Fruit fly (Drosophila melanogaster) whole organism, embryonic: ENCODE results near the gene CG12299.

Experiments
- Abd-B ChIP-seq: fragments of 200-800 bp; sonication (Bioruptor generic); optimal IDR thresholded peaks from 2 replicates; lab custom pipeline; 2018; ENCODE audit warnings: missing biosample characterization, mild to moderate bottlenecking, missing genetic modification characterization, moderate library complexity
- Antp ChIP-seq: fragments of 200-800 bp; sonication (Bioruptor generic); optimal IDR thresholded peaks from 3 replicates; lab custom pipeline; 2016; ENCODE audit warnings: missing biosample characterization, missing genetic modification characterization
- Atf-2 ChIP-seq: fragments of 200-800 bp; sonication (Bioruptor generic); optimal IDR thresholded peaks from 2 replicates; lab custom pipeline; 2016; ENCODE audit warnings: missing biosample characterization, missing genetic modification characterization
- CG1024 ChIP-seq: fragments of 200-800 bp; sonication (Bioruptor generic); IDR thresholded peaks from 2 replicates; pipeline ENCODE4 v1.3.6; 2022; ENCODE audit warnings: missing biosample characterization, missing genetic modification characterization
- CG10543 ChIP-seq: fragments of 200-800 bp; sonication (Bioruptor generic); optimal IDR thresholded peaks from 3 replicates; lab custom pipeline; 2017; ENCODE audit warnings: missing biosample characterization, mild to moderate bottlenecking, missing genetic modification characterization, moderate library complexity
- CG10565 ChIP-seq: fragments of 200-800 bp; sonication (Bioruptor generic); optimal IDR thresholded peaks from 3 replicates; lab custom pipeline; 2016; ENCODE audit warnings: missing biosample characterization, mild to moderate bottlenecking, missing genetic modification characterization
- CG11398 ChIP-seq: fragments of 200-800 bp; sonication (Bioruptor generic); optimal IDR thresholded peaks from 2 replicates; lab custom pipeline; 2016; ENCODE audit warnings: missing biosample characterization, missing genetic modification characterization
- CG11456 ChIP-seq: fragments of 200-800 bp; sonication (Bioruptor generic); IDR thresholded peaks from 3 replicates; pipeline ENCODE4 v1.3.6; 2022; ENCODE audit warnings: missing biosample characterization, missing genetic modification characterization
- CG12104 ChIP-seq: fragments of 200-800 bp; sonication (Bioruptor generic); optimal IDR thresholded peaks from 3 replicates; lab custom pipeline; 2016; ENCODE audit warnings: missing biosample characterization, missing genetic modification characterization
- CG14050 ChIP-seq: fragments of 200-800 bp; sonication (Bioruptor generic); IDR thresholded peaks from 3 replicates; pipeline ENCODE4 v1.3.6; 2022; ENCODE audit warnings: missing biosample characterization, missing genetic modification characterization
- CG16779 ChIP-seq: fragments of 200-800 bp; sonication (Bioruptor generic); IDR thresholded peaks from 2 replicates; pipeline ENCODE4 v1.3.6; 2022; ENCODE audit warnings: missing biosample characterization, missing genetic modification characterization
- CG17612 ChIP-seq: fragments of 200-800 bp; sonication (Bioruptor generic); IDR thresholded peaks from 2 replicates; pipeline ENCODE4 v1.3.6; 2022; ENCODE audit warnings: missing biosample characterization, missing genetic modification characterization
- CG2202 ChIP-seq: fragments of 200-800 bp; sonication (Bioruptor generic); optimal IDR thresholded peaks from 2 replicates; lab custom pipeline; 2018; ENCODE audit warnings: missing biosample characterization, mild to moderate bottlenecking, missing genetic modification characterization
- CG31441 ChIP-seq: fragments of 200-800 bp; sonication (Bioruptor generic); IDR thresholded peaks from 2 replicates; pipeline ENCODE4 v1.3.6; 2022; ENCODE audit warnings: missing biosample characterization, missing genetic modification characterization
- CG32772 ChIP-seq: fragments of 200-800 bp; sonication (Bioruptor generic); IDR thresholded peaks from 2 replicates; pipeline ENCODE4 v1.3.6; 2022; ENCODE audit warnings: missing biosample characterization, missing genetic modification characterization
- CG3847 ChIP-seq: fragments of 200-800 bp; sonication (Bioruptor generic); IDR thresholded peaks from 2 replicates; pipeline ENCODE4 v1.3.6; 2022; ENCODE audit warnings: missing biosample characterization, missing genetic modification characterization
- CG4360 ChIP-seq: fragments of 200-800 bp; sonication (Bioruptor generic); IDR thresholded peaks from 2 replicates; pipeline ENCODE4 v1.3.6; 2022; ENCODE audit warnings: missing biosample characterization, missing genetic modification characterization
- CG6272 ChIP-seq: fragments of 200-800 bp; sonication (Bioruptor generic); IDR thresholded peaks from 2 replicates; pipeline ENCODE4 v1.3.6; 2022; ENCODE audit warnings: missing biosample characterization, missing genetic modification characterization
- CG9932 ChIP-seq: fragments of 200-800 bp; sonication (Bioruptor generic); IDR thresholded peaks from 2 replicates; pipeline ENCODE4 v1.3.6; 2022; ENCODE audit warnings: missing biosample characterization, missing genetic modification characterization
- CkIIα-i1 ChIP-seq: fragments of 200-800 bp; sonication (Bioruptor generic); IDR thresholded peaks from 2 replicates; pipeline ENCODE4 v1.3.6; 2022; ENCODE audit warnings: missing biosample characterization, missing genetic modification characterization
- Deaf1 ChIP-seq: fragments of 200-800 bp; optimal IDR thresholded peaks from 3 replicates; lab custom pipeline; 2019; ENCODE audit warnings: missing biosample characterization, mild to moderate bottlenecking, missing genetic modification characterization, moderate library complexity
- Drgx ChIP-seq: fragments of 200-800 bp; sonication (Bioruptor generic); IDR thresholded peaks from 2 replicates; pipeline ENCODE4 v1.3.6; 2022; ENCODE audit warnings: missing biosample characterization, missing genetic modification characterization
- Elba2 ChIP-seq: fragments of 200-800 bp; sonication (Bioruptor generic); optimal IDR thresholded peaks from 3 replicates; lab custom pipeline; 2016; ENCODE audit warnings: missing biosample characterization, missing genetic modification characterization
- Hr78 ChIP-seq, 2 experiments: fragments of 200-800 bp in 1 of 2; fragments of >200 bp in 1 of 2; sonication (Bioruptor generic) in 1 of 2; optimal IDR thresholded peaks; 2 replicates each; lab custom pipeline; 2017 to 2019; ENCODE audit warnings: missing biosample characterization in 2 of 2, missing genetic modification characterization in 2 of 2, mild to moderate bottlenecking in 1 of 2, moderate library complexity in 1 of 2
- Med ChIP-seq: fragments of 200-800 bp; sonication (Bioruptor generic); peaks from one replicate; lab custom pipeline; 2016; ENCODE audit warnings: missing biosample characterization, missing genetic modification characterization, mild to moderate bottlenecking, inconsistent platforms, moderate library complexity
- Meics ChIP-seq: fragments of 200-800 bp; sonication (Bioruptor generic); optimal IDR thresholded peaks from 2 replicates; lab custom pipeline; 2017; ENCODE audit warnings: missing biosample characterization, mild to moderate bottlenecking, missing genetic modification characterization
- NFAT ChIP-seq: fragments of 200-800 bp; sonication (Bioruptor generic); IDR thresholded peaks from 2 replicates; pipeline ENCODE4 v1.3.6; 2022; ENCODE audit warnings: missing biosample characterization, missing genetic modification characterization
- Rfx ChIP-seq: fragments of 200-800 bp; sonication (Bioruptor generic); IDR thresholded peaks from 2 replicates; pipeline ENCODE4 v1.3.6; 2022; ENCODE audit warnings: missing biosample characterization, missing genetic modification characterization
- abd-A ChIP-seq: fragments of 200-800 bp; sonication (Bioruptor generic); optimal IDR thresholded peaks from 3 replicates; lab custom pipeline; 2019; ENCODE audit warnings: missing biosample characterization, mild to moderate bottlenecking, missing genetic modification characterization, moderate library complexity
- aop ChIP-seq: fragments of 200-800 bp; sonication (Bioruptor generic); IDR thresholded peaks from 2 replicates; pipeline ENCODE4 v1.3.6; 2022; ENCODE audit warnings: missing biosample characterization, missing genetic modification characterization
- ap ChIP-seq: fragments of 200-800 bp; sonication (Bioruptor generic); IDR thresholded peaks from 2 replicates; pipeline ENCODE4 v1.3.6; 2022; ENCODE audit warnings: missing biosample characterization, missing genetic modification characterization
- ash1 ChIP-seq: fragments of 200-800 bp; sonication (Bioruptor generic); optimal IDR thresholded peaks from 2 replicates; lab custom pipeline; 2018; ENCODE audit warnings: missing biosample characterization, mild to moderate bottlenecking, missing genetic modification characterization
- cas ChIP-seq: fragments of 200-800 bp; sonication (Bioruptor generic); IDR thresholded peaks from 2 replicates; pipeline ENCODE4 v1.3.6; 2022; ENCODE audit warnings: missing biosample characterization, missing genetic modification characterization
- chinmo ChIP-seq: fragments of 200-800 bp; sonication (Bioruptor generic); IDR thresholded peaks from 4 replicates; pipeline ENCODE4 v1.3.6; 2022; ENCODE audit warnings: missing biosample characterization, missing genetic modification characterization; ENCODE audit not compliant: partially characterized antibody
- cwo ChIP-seq: fragments of 200-800 bp; sonication (Bioruptor generic); optimal IDR thresholded peaks from 3 replicates; lab custom pipeline; 2017; ENCODE audit warnings: missing biosample characterization, missing genetic modification characterization, mild to moderate bottlenecking, moderate library complexity, missing genetic modification reagents
- dati ChIP-seq: fragments of 200-800 bp; sonication (Bioruptor generic); IDR thresholded peaks from 2 replicates; pipeline ENCODE4 v1.3.6; 2022; ENCODE audit warnings: missing biosample characterization, missing genetic modification characterization
- dimm ChIP-seq: fragments of 200-800 bp; sonication (Bioruptor generic); IDR thresholded peaks from 2 replicates; pipeline ENCODE4 v1.3.6; 2022; ENCODE audit warnings: missing biosample characterization, missing genetic modification characterization
- esg ChIP-seq: fragments of 200-800 bp; sonication (Bioruptor generic); conservative IDR thresholded peaks from 2 replicates; pipeline ENCODE4 v1.3.6; 2022; ENCODE audit warnings: missing biosample characterization, missing genetic modification characterization
- ken ChIP-seq: fragments of 200-800 bp; sonication (Bioruptor generic); IDR thresholded peaks from 3 replicates; pipeline ENCODE4 v1.3.6; 2022; ENCODE audit warnings: missing biosample characterization, missing genetic modification characterization
- lilli ChIP-seq: fragments of 200-800 bp; sonication (Bioruptor generic); optimal IDR thresholded peaks from 3 replicates; lab custom pipeline; 2016; ENCODE audit warnings: missing biosample characterization, missing genetic modification characterization
- lmd ChIP-seq: fragments of 200-800 bp; sonication (Bioruptor generic); IDR thresholded peaks from 2 replicates; pipeline ENCODE4 v1.3.6; 2022; ENCODE audit warnings: missing biosample characterization, missing genetic modification characterization
- odd ChIP-seq: fragments of 200-800 bp; sonication (Bioruptor generic); optimal IDR thresholded peaks from 2 replicates; lab custom pipeline; 2017; ENCODE audit warnings: missing biosample characterization, mild to moderate bottlenecking, missing genetic modification characterization
- prd ChIP-seq, 3 experiments: fragments of >200 bp in 2 of 3; fragments of 200-800 bp in 1 of 3; sonication (Bioruptor generic) in 1 of 3; optimal IDR thresholded peaks in 2 of 3; IDR thresholded peaks in 1 of 3; 2 replicates in 2 of 3; 3 replicates in 1 of 3; pipeline versions ENCODE4 v1.3.6 to Lab custom; 2017 to 2022; ENCODE audit warnings: missing biosample characterization in 1 of 3, missing genetic modification characterization in 1 of 3
- sisA ChIP-seq: fragments of 200-800 bp; sonication (Bioruptor generic); IDR thresholded peaks from 2 replicates; pipeline ENCODE4 v1.3.6; 2022; ENCODE audit warnings: missing biosample characterization, missing genetic modification characterization
- so ChIP-seq: fragments of 200-800 bp; sonication (Bioruptor generic); IDR thresholded peaks from 3 replicates; pipeline ENCODE4 v1.3.6; 2022; ENCODE audit warnings: missing biosample characterization, missing genetic modification characterization
- sr ChIP-seq: fragments of 200-800 bp; sonication (Bioruptor generic); IDR thresholded peaks from 3 replicates; pipeline ENCODE4 v1.3.6; 2022; ENCODE audit warnings: missing biosample characterization, missing genetic modification characterization
- ssp ChIP-seq: fragments of 200-800 bp; sonication (Bioruptor generic); IDR thresholded peaks from 2 replicates; pipeline ENCODE4 v1.3.6; 2022; ENCODE audit warnings: missing biosample characterization, missing genetic modification characterization
- vvl ChIP-seq: fragments of 200-800 bp; sonication (Bioruptor generic); IDR thresholded peaks from 2 replicates; pipeline ENCODE4 v1.3.6; 2022; ENCODE audit warnings: missing biosample characterization, missing genetic modification characterization
- zfh2 ChIP-seq: fragments of 200-800 bp; sonication (Bioruptor generic); optimal IDR thresholded peaks from 2 replicates; lab custom pipeline; 2016; ENCODE audit warnings: missing biosample characterization, missing genetic modification characterization

CG12299 gene

dm6 chr2L:10687794-10688185 lies 49.4 kb upstream of the CG12299 start:
- TF ChIP-seq aop (GFP tag; lab: Robert Waterston, UW) (no peak), CG10565 (GFP tag; lab: Kevin White, UChicago) (no peak), abd-A (tag; lab: Kevin White, UChicago) (peak; percentile 56), vvl (GFP tag; lab: Robert Waterston, UW) (peak; percentile 61; the same call in 1 of the 2 replicates), lmd (no peak)
- TF ChIP-seq, all 482 proteins: peak for 2

dm6 chr2L:10688764-10689163 lies 48.4 kb upstream of the CG12299 start:
- TF ChIP-seq Rfx (GFP tag; lab: Robert Waterston, UW), result no peak
- TF ChIP-seq CG1024, result no peak
- TF ChIP-seq ssp (GFP tag; lab: Robert Waterston, UW), result no peak
- no peak for TF ChIP-seq prd (optimal IDR thresholded peaks at IDR 0.05; lab: Kevin White, UChicago)
- TF ChIP-seq prd (GFP tag; IDR thresholded peaks at IDR 0.05; lab: Robert Waterston, UW), result 0 out of 3 replicates have a peak, but pooled peaks have one; percentile 5
- no peak for TF ChIP-seq CG16779
- TF ChIP-seq chinmo, result 0 out of 4 replicates have a peak, but pooled peaks have one; percentile 18
- 0 out of 2 replicates have a peak, but pooled peaks have one; percentile 27 for TF ChIP-seq cas (GFP tag; lab: Robert Waterston, UW)
- no peak for TF ChIP-seq CG11398 (GFP tag; lab: Kevin White, UChicago)
- no peak for TF ChIP-seq esg
- TF ChIP-seq CkIIα-i1 (GFP tag; lab: Robert Waterston, UW), result no peak
- TF ChIP-seq so (GFP tag; lab: Robert Waterston, UW), result no peak
- no peak for TF ChIP-seq Atf-2
- no peak for TF ChIP-seq dati (GFP tag; lab: Robert Waterston, UW)
- TF ChIP-seq CG32772 (GFP tag; lab: Robert Waterston, UW), result no peak
- no peak for TF ChIP-seq ash1 (GFP tag; lab: Kevin White, UChicago)
- TF ChIP-seq cwo (GFP tag; lab: Kevin White, UChicago), result no peak
- TF ChIP-seq Abd-B, result no peak
- peak; percentile 53; the same call in 1 of the 3 replicates for TF ChIP-seq CG11456
- no peak for TF ChIP-seq CG12104 (GFP tag; lab: Kevin White, UChicago)
- peak; percentile 28 for TF ChIP-seq Med
- no peak for TF ChIP-seq CG6272 (GFP tag; lab: Robert Waterston, UW)
- TF ChIP-seq zfh2 (GFP tag; lab: Kevin White, UChicago), result no peak
- no peak for TF ChIP-seq lilli (GFP tag; lab: Kevin White, UChicago)
- TF ChIP-seq ap (GFP tag; lab: Robert Waterston, UW), result no peak
- TF ChIP-seq Deaf1 (tag; lab: Kevin White, UChicago), result no peak
- TF ChIP-seq Meics, result no peak
- TF ChIP-seq CG4360, result no peak
- TF ChIP-seq CG9932 (GFP tag; lab: Robert Waterston, UW), result peak; percentile 28; the same call in 1 of the 2 replicates
- no peak for TF ChIP-seq Elba2
- no peak for TF ChIP-seq CG10543 (GFP tag; lab: Kevin White, UChicago)
- no peak for TF ChIP-seq Hr78 (GFP tag; optimal IDR thresholded peaks at IDR 0.05; lab: Kevin White, UChicago)
- 0 out of 2 replicates have a peak, but pooled peaks have one; percentile 11 for TF ChIP-seq CG3847
- no peak for TF ChIP-seq CG14050 (GFP tag; lab: Robert Waterston, UW)
- TF ChIP-seq CG17612 (GFP tag; lab: Robert Waterston, UW), result 0 out of 2 replicates have a peak, but pooled peaks have one; percentile 20
- no peak for TF ChIP-seq ken (GFP tag; lab: Robert Waterston, UW)
- TF ChIP-seq CG2202 (tag; lab: Kevin White, UChicago), result no peak
- no peak for TF ChIP-seq Antp (GFP tag; lab: Kevin White, UChicago)
- peak; percentile 73; the same call in 2 of the 3 replicates for TF ChIP-seq sr (GFP tag; lab: Robert Waterston, UW)
- TF ChIP-seq odd (GFP tag; lab: Kevin White, UChicago), result no peak
- TF ChIP-seq Drgx (GFP tag; lab: Robert Waterston, UW), result no peak
- TF ChIP-seq dimm (GFP tag; lab: Robert Waterston, UW), result no peak
- TF ChIP-seq NFAT, result 0 out of 2 replicates have a peak, but pooled peaks have one; percentile 16
- TF ChIP-seq sisA, result 0 out of 2 replicates have a peak, but pooled peaks have one; percentile 15
- TF ChIP-seq CG31441 (GFP tag; lab: Robert Waterston, UW), result no peak
